Worm (Caenorhabditis elegans) whole organism, young adult: ENCODE measurements around the gene srw-99.

Experiments
- B0336.3 ChIP-seq: fragments of 200-800 bp; sonication (Bioruptor generic); IDR thresholded peaks from 2 replicates; pipeline ENCODE4 v1.3.6; 2022; ENCODE audit warnings: missing genetic modification characterization, missing compliant biosample characterization
- F10E7.11 ChIP-seq: sonication (generic microtip); optimal IDR thresholded peaks from 2 replicates; lab custom pipeline; 2017; ENCODE audit warnings: mild to moderate bottlenecking, missing genetic modification characterization, moderate library complexity, missing compliant biosample characterization
- F49E8.2 ChIP-seq: sonication (generic microtip); optimal IDR thresholded peaks from 3 replicates; lab custom pipeline; 2017; ENCODE audit warnings: missing genetic modification characterization, mild to moderate bottlenecking, missing compliant biosample characterization, antibody characterized with exemption, moderate library complexity; ENCODE audit not compliant: insufficient read depth
- aptf-3 ChIP-seq: fragments of 200-800 bp; sonication (Bioruptor generic); IDR thresholded peaks from 2 replicates; pipeline ENCODE4 v1.3.6; 2022; ENCODE audit warnings: missing genetic modification characterization, missing compliant biosample characterization
- attf-5 ChIP-seq: fragments of 200-800 bp; sonication (Bioruptor generic); optimal IDR thresholded peaks from 2 replicates; lab custom pipeline; 2018; ENCODE audit warnings: mild to moderate bottlenecking, missing genetic modification characterization, missing compliant biosample characterization
- lin-35 ChIP-seq, 3 experiments: fragments of 150-350 bp in 2 of 3; sonication (generic microtip) in 1 of 3; optimal IDR thresholded peaks; 2 replicates each; lab custom pipeline; 2014 to 2018; ENCODE audit warnings: missing biosample characterization in 3 of 3, missing genetic modification characterization in 3 of 3, missing genetic modification reagents in 3 of 3
- lsl-1 ChIP-seq: fragments of 200-800 bp; sonication (Bioruptor generic); optimal IDR thresholded peaks from 2 replicates; lab custom pipeline; 2018; ENCODE audit warnings: mild to moderate bottlenecking, missing genetic modification characterization, moderate library complexity, missing compliant biosample characterization
- madf-8 ChIP-seq: fragments of 200-800 bp; sonication (Bioruptor generic); conservative IDR thresholded peaks from 2 replicates; pipeline ENCODE4 v1.3.6; 2022; ENCODE audit warnings: missing genetic modification reagents, missing genetic modification characterization, missing compliant biosample characterization
- mcd-1 ChIP-seq: fragments of 200-800 bp; sonication (Bioruptor generic); IDR thresholded peaks from 2 replicates; pipeline ENCODE4 v1.3.6; 2022; ENCODE audit warnings: missing genetic modification reagents, missing genetic modification characterization, missing compliant biosample characterization
- nfya-1 ChIP-seq: sonication (generic microtip); optimal IDR thresholded peaks from 2 replicates; lab custom pipeline; 2017; ENCODE audit warnings: antibody characterized with exemption, missing compliant biosample characterization, missing genetic modification characterization, borderline replicate concordance; ENCODE audit not compliant: insufficient read depth
- nhr-90 ChIP-seq: sonication (generic microtip); optimal IDR thresholded peaks from 2 replicates; lab custom pipeline; 2016; ENCODE audit warnings: missing genotype, mild to moderate bottlenecking, missing genetic modification characterization, missing compliant biosample characterization
- pha-4 ChIP-seq: fragments of 150-350 bp; sonication (generic microtip); optimal IDR thresholded peaks from 2 replicates; lab custom pipeline; 2014; ENCODE audit warnings: missing biosample characterization, missing genetic modification reagents, missing genetic modification characterization
- zfh-2 ChIP-seq: fragments of 200-800 bp; sonication (Bioruptor generic); conservative IDR thresholded peaks from 2 replicates; pipeline ENCODE4 v1.3.6; 2022; ENCODE audit warnings: missing genetic modification reagents, missing genetic modification characterization, missing compliant biosample characterization
- zim-3 ChIP-seq: sonication (generic microtip); optimal IDR thresholded peaks from 2 replicates; lab custom pipeline; 2017; ENCODE audit warnings: mild to moderate bottlenecking, missing genetic modification characterization, moderate library complexity, missing compliant biosample characterization

- TF ChIP-seq pha-4 (tag; lab: Kevin White, UChicago) (no peak), madf-8 (GFP tag; lab: Robert Waterston, UW) (no peak), attf-5 (GFP tag; lab: Kevin White, UChicago) (no peak), lsl-1 (GFP tag; lab: Kevin White, UChicago) (no peak), nfya-1 (tag; lab: Kevin White, UChicago) (no peak), nhr-90 (tag; lab: Kevin White, UChicago) (no peak), F49E8.2 (tag; lab: Kevin White, UChicago) (no peak), lin-35 (GFP tag; optimal IDR thresholded peaks at IDR 0.05; lab: Kevin White, UChicago) (no peak), B0336.3 (GFP tag; lab: Robert Waterston, UW) (no peak), zim-3 (tag; lab: Kevin White, UChicago) (no peak), mcd-1 (no peak), aptf-3 (GFP tag; lab: Robert Waterston, UW) (no peak), F10E7.11 (tag; lab: Kevin White, UChicago) (no peak), zfh-2 (GFP tag; lab: Robert Waterston, UW) (no peak)
Observed at ce11 chrV:1716892-1717291, 8.4 kb downstream of the srw-99 start, which contains the start of gene srw-103.
